Fruit fly (Drosophila melanogaster): ENCODE measurements around the gene CG32640.
A peak's percentile ranks its signal among the peaks of the same experiment; 100 is the strongest.

CG32640 gene

DNA sequence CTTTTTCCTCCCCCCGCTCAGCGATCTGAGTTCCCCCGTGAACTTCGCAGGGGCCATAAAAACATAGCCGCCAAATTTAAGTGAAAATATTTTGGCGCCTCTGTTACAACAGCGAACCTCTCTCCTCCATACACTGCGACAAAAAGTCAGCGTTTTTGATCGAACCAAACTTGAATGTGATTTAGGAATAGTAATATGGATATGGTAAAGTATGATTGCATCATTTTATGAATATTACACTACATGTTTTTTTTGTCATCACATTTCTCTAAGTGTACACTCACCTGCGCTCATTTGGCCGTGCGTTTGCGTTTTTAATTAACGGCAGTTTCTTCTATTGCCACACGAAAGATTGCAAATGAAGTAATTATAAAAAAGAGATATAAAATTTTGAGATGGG, 42.1 kb upstream of the CG32640 start (continued):
- TF ChIP-seq sisA (GFP tag; IDR thresholded peaks at IDR 0.05) (peak; percentile 72), CG15269 (tag; optimal IDR thresholded peaks at IDR 0.05) (peak; percentile 73), CG14050 (GFP tag; IDR thresholded peaks at IDR 0.05) (peak; percentile 55; the same call in 1 of the 3 replicates), sima (GFP tag; optimal IDR thresholded peaks at IDR 0.05) (no peak), ssp (GFP tag; IDR thresholded peaks at IDR 0.05) (peak; percentile 33; the same call in 1 of the 2 replicates), CG4820 (GFP tag; optimal IDR thresholded peaks at IDR 0.05) (peak; percentile 62), Adf1 (GFP tag; IDR thresholded peaks at IDR 0.05) (no peak), insv (GFP tag; optimal IDR thresholded peaks at IDR 0.05) (no peak), CG6654 (GFP tag; optimal IDR thresholded peaks at IDR 0.05) (no peak), CG2202 (tag; optimal IDR thresholded peaks at IDR 0.05) (no peak), fru (optimal IDR thresholded peaks at IDR 0.05) (no peak), Opbp (GFP tag; IDR thresholded peaks at IDR 0.05; ENCODE audit: partially characterized antibody) (no peak), ranshi (GFP tag; IDR thresholded peaks at IDR 0.05) (peak; percentile 69), Mes4 (GFP tag; optimal IDR thresholded peaks at IDR 0.05) (peak; percentile 20), CG10147 (GFP tag; optimal IDR thresholded peaks at IDR 0.05) (no peak), sug (tag; optimal IDR thresholded peaks at IDR 0.05) (no peak), CG34224 (GFP tag; IDR thresholded peaks at IDR 0.05; ENCODE audit: partially characterized antibody) (no peak), z (GFP tag; IDR thresholded peaks at IDR 0.05) (no peak), CG17568 (GFP tag; optimal IDR thresholded peaks at IDR 0.05) (peak; percentile 13), eve (GFP tag; optimal IDR thresholded peaks at IDR 0.05) (peak in 1 of 2 experiments; percentile 86), zen2 (GFP tag; IDR thresholded peaks at IDR 0.05; ENCODE audit: partially characterized antibody) (no peak), sob (GFP tag; IDR thresholded peaks at IDR 0.05) (peak; percentile 54; the same call in 1 of the 2 replicates), CG8089 (GFP tag; optimal IDR thresholded peaks at IDR 0.05) (peak; percentile 15), Bdp1 (GFP tag; optimal IDR thresholded peaks at IDR 0.05) (no peak), Xrp1 (GFP tag; IDR thresholded peaks at IDR 0.05) (peak; percentile 63), MTF-1 (GFP tag; optimal IDR thresholded peaks at IDR 0.05; ENCODE audit: borderline replicate concordance) (peak; percentile 18), CG10209 (GFP tag; optimal IDR thresholded peaks at IDR 0.05) (peak; percentile 48), dmrt99B (tag; optimal IDR thresholded peaks at IDR 0.05) (peak; percentile 84), CG17361 (GFP tag; IDR thresholded peaks at IDR 0.05) (peak; percentile 64), Mad (GFP tag; optimal IDR thresholded peaks at IDR 0.05) (no peak), Spps (tag; optimal IDR thresholded peaks at IDR 0.05) (no peak), hkb (optimal IDR thresholded peaks at IDR 0.05) (no peak), hkb (GFP tag; IDR thresholded peaks at IDR 0.05) (peak; percentile 68), CG17186 (GFP tag; optimal IDR thresholded peaks at IDR 0.05) (no peak), CG31388 (GFP tag; optimal IDR thresholded peaks at IDR 0.05) (no peak), org-1 (GFP tag; optimal IDR thresholded peaks at IDR 0.05) (peak; percentile 34), CG4360 (GFP tag; IDR thresholded peaks at IDR 0.05) (no peak; the same call in 1 of the 2 replicates), Med (GFP tag) (peak; percentile 89), CG17612 (GFP tag; IDR thresholded peaks at IDR 0.05) (no peak), CG12744 (GFP tag; optimal IDR thresholded peaks at IDR 0.05) (peak; percentile 17), CG3995 (GFP tag; optimal IDR thresholded peaks at IDR 0.05) (no peak), NK7.1 (GFP tag; optimal IDR thresholded peaks at IDR 0.05) (no peak), CG18476 (GFP tag; optimal IDR thresholded peaks at IDR 0.05) (peak; percentile 28), CG9932 (GFP tag; IDR thresholded peaks at IDR 0.05) (0 out of 2 replicates have a peak, but pooled peaks have one; percentile 13), Taf1 (GFP tag; IDR thresholded peaks at IDR 0.05) (no peak), CG2712 (tag; optimal IDR thresholded peaks at IDR 0.05) (peak; percentile 64), CG10431 (GFP tag; optimal IDR thresholded peaks at IDR 0.05) (no peak), Ssrp (tag; optimal IDR thresholded peaks at IDR 0.05) (peak; percentile 66), CG16779 (GFP tag; IDR thresholded peaks at IDR 0.05) (no peak), prd (optimal IDR thresholded peaks at IDR 0.05) (no peak), prd (GFP tag; IDR thresholded peaks at IDR 0.05) (peak; percentile 70), Hr39 (optimal IDR thresholded peaks at IDR 0.05) (no peak), CG6683 (GFP tag; optimal IDR thresholded peaks at IDR 0.05) (no peak)

All from whole organism, embryonic.